Worm (Caenorhabditis elegans) whole organism, late embryonic: ENCODE data around the gene cyh-1.

Experiments
- ceh-22 ChIP-seq: sonication (generic microtip); optimal IDR thresholded peaks from 2 replicates; lab custom pipeline; 2017; ENCODE audit warnings: missing biosample characterization, missing genetic modification characterization
- dve-1 ChIP-seq: sonication (generic microtip); optimal IDR thresholded peaks from 2 replicates; lab custom pipeline; 2017; ENCODE audit warnings: antibody characterized with exemption, mild to moderate bottlenecking, missing genetic modification characterization, missing compliant biosample characterization
- eyg-1 ChIP-seq: sonication (generic microtip); optimal IDR thresholded peaks from 2 replicates; lab custom pipeline; 2016; ENCODE audit warnings: missing genotype, missing genetic modification characterization, missing compliant biosample characterization
- fax-1 ChIP-seq: sonication (generic microtip); optimal IDR thresholded peaks from 2 replicates; lab custom pipeline; 2016; ENCODE audit warnings: missing genotype, missing genetic modification characterization, missing compliant biosample characterization
- fkh-10 ChIP-seq: fragments of 150-350 bp; optimal IDR thresholded peaks from 2 replicates; lab custom pipeline; 2014; ENCODE audit warnings: missing biosample characterization, missing genetic modification reagents, missing genetic modification characterization
- hlh-30 ChIP-seq: sonication (generic microtip); optimal IDR thresholded peaks from 2 replicates; lab custom pipeline; 2017; ENCODE audit warnings: antibody characterized with exemption, missing genetic modification characterization, missing compliant biosample characterization; ENCODE audit not compliant: insufficient read depth
- tbx-2 ChIP-seq: sonication (generic microtip); optimal IDR thresholded peaks from 2 replicates; lab custom pipeline; 2016; ENCODE audit warnings: missing genetic modification characterization, missing compliant biosample characterization
- ttx-3 ChIP-seq: sonication (generic microtip); optimal IDR thresholded peaks from 2 replicates; lab custom pipeline; 2016; ENCODE audit warnings: missing genetic modification reagents, missing genetic modification characterization, missing compliant biosample characterization
- unc-3 ChIP-seq, 2 experiments: fragments of 200-800 bp in 1 of 2; sonication (Bioruptor generic) in 1 of 2; sonication (generic microtip) in 1 of 2; conservative IDR thresholded peaks in 1 of 2; optimal IDR thresholded peaks in 1 of 2; 2 replicates each; pipeline versions ENCODE4 v1.3.6 to Lab custom; 2016 to 2022; ENCODE audit warnings: missing compliant biosample characterization in 2 of 2, missing genetic modification characterization in 2 of 2, missing genetic modification reagents in 1 of 2
- ztf-16 ChIP-seq: sonication (generic microtip); optimal IDR thresholded peaks from 2 replicates; lab custom pipeline; 2017; ENCODE audit warnings: missing genetic modification characterization, missing compliant biosample characterization

DNA sequence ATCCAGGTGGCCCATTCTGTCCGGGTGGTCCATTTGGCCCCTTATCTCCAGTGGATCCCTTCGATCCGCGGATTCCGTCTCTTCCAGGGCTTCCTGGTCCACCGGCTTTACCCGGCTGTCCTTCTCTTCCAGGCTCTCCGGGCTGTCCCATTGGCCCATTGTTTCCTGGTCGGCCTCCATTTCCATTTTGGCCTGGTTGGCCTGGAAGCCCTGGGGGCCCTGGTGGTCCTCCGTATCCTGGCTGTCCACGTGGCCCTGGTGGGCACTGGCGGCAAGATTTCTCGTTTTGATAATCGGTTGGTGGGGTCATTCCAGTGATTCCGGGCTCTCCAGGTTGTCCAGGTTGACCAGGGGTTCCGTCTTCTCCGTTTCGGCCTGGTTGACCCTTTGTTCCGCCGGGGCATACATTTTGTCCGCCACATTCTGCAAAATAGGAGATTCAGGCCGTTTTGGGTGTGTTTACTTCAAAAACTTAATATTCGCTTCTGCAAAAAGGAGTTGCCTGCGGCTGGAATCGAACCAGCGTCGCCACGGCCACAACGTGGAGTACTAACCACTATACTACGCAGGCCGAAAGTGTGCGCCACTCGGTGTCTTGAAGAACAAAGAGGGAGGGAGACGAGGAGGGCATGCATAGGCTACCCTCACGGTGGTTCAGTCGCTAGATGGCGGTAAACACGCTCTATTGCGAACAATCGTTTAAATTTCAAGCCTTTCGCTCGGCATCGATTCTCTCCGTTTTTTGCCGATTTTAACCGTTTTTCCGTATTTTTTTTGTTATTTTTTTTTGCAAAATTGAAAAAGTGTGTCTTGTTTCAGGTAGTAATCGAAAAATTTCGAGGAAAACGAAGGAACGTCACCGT, 16.4 kb downstream of the cyh-1 start, which contains the start of gene W09G10.9:
- TF ChIP-seq eyg-1 (tag; lab: Kevin White, UChicago): peak; percentile 49
- TF ChIP-seq ttx-3 (tag; lab: Kevin White, UChicago): peak; percentile 68
- peak; percentile 12 for TF ChIP-seq dve-1
- TF ChIP-seq ztf-16 (tag; lab: Kevin White, UChicago): peak; percentile 57
- TF ChIP-seq tbx-2 (tag; lab: Kevin White, UChicago): peak; percentile 80
- TF ChIP-seq fkh-10 (GFP tag; lab: Kevin White, UChicago): no peak
- peak; percentile 5 for TF ChIP-seq hlh-30 (tag; lab: Kevin White, UChicago)
- peak; percentile 90 for TF ChIP-seq unc-3 (GFP tag; conservative IDR thresholded peaks at IDR 0.05; lab: Robert Waterston, UW)
- peak; percentile 71 for TF ChIP-seq unc-3 (tag; optimal IDR thresholded peaks at IDR 0.05; lab: Kevin White, UChicago)
- TF ChIP-seq ceh-22 (tag; lab: Kevin White, UChicago): peak; percentile 59
- peak; percentile 65 for TF ChIP-seq fax-1 (tag; lab: Kevin White, UChicago)
